Worm (Caenorhabditis elegans) whole organism, L4 larva: ENCODE data around the gene col-167.

Experiments
- F49E8.2 ChIP-seq: sonication (generic microtip); optimal IDR thresholded peaks from 2 replicates; lab custom pipeline; 2016; ENCODE audit warnings: missing compliant biosample characterization, mild to moderate bottlenecking, missing genetic modification characterization, borderline replicate concordance
- ama-1 ChIP-seq: fragments of 150-350 bp; optimal IDR thresholded peaks from 2 replicates; lab custom pipeline; 2014; ENCODE audit warnings: inconsistent platforms, mixed read lengths
- ceh-32 ChIP-seq: sonication (generic microtip); optimal IDR thresholded peaks from 2 replicates; lab custom pipeline; 2016; ENCODE audit warnings: mild to moderate bottlenecking, missing genetic modification characterization, missing compliant biosample characterization; ENCODE audit not compliant: poor library complexity
- daf-8 ChIP-seq: fragments of 200-800 bp; sonication (Bioruptor generic); IDR thresholded peaks from 2 replicates; pipeline ENCODE4 v1.3.6; 2022; ENCODE audit warnings: missing genetic modification characterization, missing compliant biosample characterization
- dpl-1 ChIP-seq: fragments of 150-350 bp; optimal IDR thresholded peaks from 2 replicates; lab custom pipeline; 2014; ENCODE audit warnings: missing biosample characterization, missing genetic modification reagents, missing genetic modification characterization
- egl-27 ChIP-seq: sonication (generic microtip); optimal IDR thresholded peaks from 3 replicates; lab custom pipeline; 2017; ENCODE audit warnings: missing biosample characterization, missing genetic modification reagents, missing genetic modification characterization
- lin-13 ChIP-seq: fragments of 150-350 bp; optimal IDR thresholded peaks from 2 replicates; lab custom pipeline; 2014; ENCODE audit warnings: missing biosample characterization, missing genetic modification reagents, missing genetic modification characterization
- lin-39 ChIP-seq: fragments of 150-350 bp; optimal IDR thresholded peaks from 2 replicates; lab custom pipeline; 2014; ENCODE audit warnings: missing biosample characterization, missing genetic modification reagents, missing genetic modification characterization
- lsy-2 ChIP-seq, 2 experiments: fragments of 150-350 bp in 1 of 2; sonication (generic microtip) in 1 of 2; optimal IDR thresholded peaks; 2 replicates each; lab custom pipeline; 2014 to 2017; ENCODE audit warnings: missing biosample characterization in 2 of 2, missing genetic modification characterization in 2 of 2
- pqm-1 ChIP-seq: sonication (generic microtip); optimal IDR thresholded peaks from 2 replicates; lab custom pipeline; 2017; ENCODE audit warnings: missing biosample characterization, missing genetic modification characterization
- skn-1 ChIP-seq: fragments of 150-350 bp; optimal IDR thresholded peaks from 2 replicates; lab custom pipeline; 2014; ENCODE audit warnings: missing biosample characterization, missing genetic modification characterization
- zag-1 ChIP-seq: fragments of 150-350 bp; optimal IDR thresholded peaks from 2 replicates; lab custom pipeline; 2014; ENCODE audit warnings: missing biosample characterization, missing genetic modification characterization

- no peak for TF ChIP-seq lsy-2 (tag; optimal IDR thresholded peaks at IDR 0.05; lab: Kevin White, UChicago)
- peak; percentile 52 for TF ChIP-seq lin-13 (GFP tag; lab: Kevin White, UChicago)
- no peak for TF ChIP-seq daf-8 (GFP tag; lab: Robert Waterston, UW)
- no peak for TF ChIP-seq skn-1 (tag; lab: Kevin White, UChicago)
- TF ChIP-seq pqm-1: no peak
- TF ChIP-seq lin-39 (tag; lab: Kevin White, UChicago): no peak
- no peak for TF ChIP-seq egl-27 (tag; lab: Kevin White, UChicago)
- TF ChIP-seq dpl-1: peak; percentile 27
- TF ChIP-seq ceh-32 (tag; lab: Kevin White, UChicago): no peak
- TF ChIP-seq ama-1 (lab: Kevin White, UChicago): no peak
- TF ChIP-seq zag-1 (tag; lab: Kevin White, UChicago): no peak
- TF ChIP-seq F49E8.2: no peak
Observed at ce11 chrX:6292143-6292542, 31.1 kb upstream of the col-167 start.
